Fruit fly (Drosophila melanogaster) S2 (cell line): Measurements from ENCODE around the gene CG31262.

Experiments used
- CG8478 ChIP-seq: fragments of >200 bp; optimal IDR thresholded peaks from 2 replicates; lab custom pipeline; 2018
- CTCF ChIP-seq, 2 experiments: fragments of >200 bp; optimal IDR thresholded peaks; 2 replicates each; lab custom pipeline; 2018

- no peak for TF ChIP-seq CG8478
- no peak for TF ChIP-seq CTCF (optimal IDR thresholded peaks at IDR 0.05; lab: Kevin White, UChicago)
These were observed at the start of gene CG31262 for dm6 chr3R:17222974-17223373.
